Fruit fly (Drosophila melanogaster): ENCODE results near the gene Srx.
A peak's percentile ranks its signal among the peaks of the same experiment; 100 is the strongest.

Srx gene

dm6 chrX:17880269-17880889 is 23.6 kb downstream of the Srx start (continued):
- TF ChIP-seq CG1603 (tag; optimal IDR thresholded peaks at IDR 0.05) (peak; percentile 96), ci (GFP tag; IDR thresholded peaks at IDR 0.05) (peak; percentile 98), CG8924 (tag; optimal IDR thresholded peaks at IDR 0.05) (peak; percentile 92), CG12769 (tag; optimal IDR thresholded peaks at IDR 0.05) (peak; percentile 99), her (GFP tag; optimal IDR thresholded peaks at IDR 0.05) (peak; percentile 90), Aef1 (GFP tag; IDR thresholded peaks at IDR 0.05) (peak; percentile 93), CG1647 (GFP tag; optimal IDR thresholded peaks at IDR 0.05) (peak; percentile 91), ken (GFP tag; IDR thresholded peaks at IDR 0.05) (peak; percentile 97), wor (GFP tag; IDR thresholded peaks at IDR 0.05) (peak; percentile 90), Mad (GFP tag; optimal IDR thresholded peaks at IDR 0.05) (peak; percentile 95), dimm (GFP tag; IDR thresholded peaks at IDR 0.05) (peak; percentile 87), Dad (GFP tag; optimal IDR thresholded peaks at IDR 0.05) (peak; percentile 96), ham (GFP tag; IDR thresholded peaks at IDR 0.05) (peak; percentile 90), CG32532 (GFP tag; IDR thresholded peaks at IDR 0.05) (peak; percentile 97), onecut (GFP tag; IDR thresholded peaks at IDR 0.05) (peak; percentile 91), CG15479 (GFP tag; optimal IDR thresholded peaks at IDR 0.05) (no peak), tna (GFP tag; IDR thresholded peaks at IDR 0.05; ENCODE audit: partially characterized antibody) (no peak), chif (GFP tag; optimal IDR thresholded peaks at IDR 0.05) (peak; percentile 93), Sox100B (GFP tag; optimal IDR thresholded peaks at IDR 0.05) (peak; percentile 82), gem (tag; optimal IDR thresholded peaks at IDR 0.05) (peak; percentile 97), CG6813 (GFP tag; optimal IDR thresholded peaks at IDR 0.05) (peak; percentile 88), CHES-1-like (GFP tag; optimal IDR thresholded peaks at IDR 0.05) (peak; percentile 95), mld (GFP tag; IDR thresholded peaks at IDR 0.05; ENCODE audit: partially characterized antibody) (no peak), CG34224 (GFP tag; IDR thresholded peaks at IDR 0.05; ENCODE audit: partially characterized antibody) (no peak), CG6689 (GFP tag; IDR thresholded peaks at IDR 0.05) (peak; percentile 94), Poxn (GFP tag; IDR thresholded peaks at IDR 0.05) (peak; percentile 87), az2 (GFP tag; optimal IDR thresholded peaks at IDR 0.05) (peak; percentile 95), NC2α (GFP tag; optimal IDR thresholded peaks at IDR 0.05) (peak; percentile 88), CG6654 (GFP tag; optimal IDR thresholded peaks at IDR 0.05) (peak; percentile 81), Sry-δ (GFP tag; optimal IDR thresholded peaks at IDR 0.05) (peak; percentile 60), hth (optimal IDR thresholded peaks at IDR 0.05) (no peak), HmgZ (tag; optimal IDR thresholded peaks at IDR 0.05) (peak; percentile 97), Deaf1 (tag; optimal IDR thresholded peaks at IDR 0.05) (peak; percentile 69), CG3847 (GFP tag; IDR thresholded peaks at IDR 0.05) (peak; percentile 95), Xrp1 (GFP tag; IDR thresholded peaks at IDR 0.05) (peak; percentile 94), Lim3 (GFP tag; IDR thresholded peaks at IDR 0.05) (peak; percentile 87), ind (GFP tag; optimal IDR thresholded peaks at IDR 0.05) (peak; percentile 95), CG12236 (GFP tag; optimal IDR thresholded peaks at IDR 0.05) (peak; percentile 88), caup (GFP tag; optimal IDR thresholded peaks at IDR 0.05; ENCODE audit: severe bottlenecking) (peak; percentile 91), CG7839 (tag; optimal IDR thresholded peaks at IDR 0.05) (peak; percentile 97), CG14710 (tag; optimal IDR thresholded peaks at IDR 0.05) (peak; percentile 66), CG2202 (tag; optimal IDR thresholded peaks at IDR 0.05) (peak; percentile 79), slbo (GFP tag; IDR thresholded peaks at IDR 0.05) (peak; percentile 98), gro (GFP tag; optimal IDR thresholded peaks at IDR 0.05) (peak; percentile 98), CG32772 (GFP tag; IDR thresholded peaks at IDR 0.05) (peak; percentile 97), Myb (GFP tag; optimal IDR thresholded peaks at IDR 0.05) (peak; percentile 83), gsb-n (tag; optimal IDR thresholded peaks at IDR 0.05) (peak; percentile 92), Doc3 (GFP tag; IDR thresholded peaks at IDR 0.05; ENCODE audit: partially characterized antibody) (no peak), CG10462 (GFP tag; optimal IDR thresholded peaks at IDR 0.05) (peak; percentile 89), odd (GFP tag; optimal IDR thresholded peaks at IDR 0.05) (peak; percentile 86)
